Worm (Caenorhabditis elegans) whole organism, L2 larva: ENCODE measurements around the gene rabx-5.

ENCODE experiments used
- C34F6.9 ChIP-seq: fragments of 150-350 bp; optimal IDR thresholded peaks from 2 replicates; lab custom pipeline; 2014; ENCODE audit warnings: missing biosample characterization, missing genetic modification characterization
- F13H6.1 ChIP-seq: sonication (generic microtip); optimal IDR thresholded peaks from 2 replicates; lab custom pipeline; 2016; ENCODE audit warnings: missing genetic modification characterization, missing compliant biosample characterization
- R02D3.7 ChIP-seq: fragments of 150-350 bp; optimal IDR thresholded peaks from 2 replicates; lab custom pipeline; 2014; ENCODE audit warnings: missing biosample characterization, missing genetic modification characterization
- Y55F3AM.14 ChIP-seq: fragments of 200-800 bp; sonication (Bioruptor generic); optimal IDR thresholded peaks from 2 replicates; lab custom pipeline; 2018; ENCODE audit warnings: mild to moderate bottlenecking, missing genetic modification characterization, missing compliant biosample characterization
- ZK546.5 ChIP-seq: sonication (generic microtip); optimal IDR thresholded peaks from 2 replicates; lab custom pipeline; 2017; ENCODE audit warnings: missing biosample characterization, missing genetic modification characterization
- alr-1 ChIP-seq: fragments of 150-350 bp; optimal IDR thresholded peaks from 2 replicates; lab custom pipeline; 2014; ENCODE audit warnings: missing biosample characterization, missing genetic modification characterization
- aly-2 ChIP-seq: fragments of 150-350 bp; optimal IDR thresholded peaks from 2 replicates; lab custom pipeline; 2014; ENCODE audit warnings: missing biosample characterization, missing genetic modification characterization
- ama-1 ChIP-seq: fragments of 150-350 bp; optimal IDR thresholded peaks from 2 replicates; lab custom pipeline; 2018; ENCODE audit warnings: inconsistent platforms
- blmp-1 ChIP-seq: sonication (generic microtip); optimal IDR thresholded peaks from 2 replicates; lab custom pipeline; 2017; ENCODE audit warnings: missing genetic modification characterization, mild to moderate bottlenecking, missing compliant biosample characterization, antibody characterized with exemption, moderate library complexity; ENCODE audit not compliant: insufficient read depth
- ceh-16 ChIP-seq: fragments of 150-350 bp; optimal IDR thresholded peaks from 2 replicates; lab custom pipeline; 2014; ENCODE audit warnings: missing biosample characterization, missing genetic modification characterization
- ceh-82 ChIP-seq: fragments of 150-350 bp; optimal IDR thresholded peaks from 2 replicates; lab custom pipeline; 2014; ENCODE audit warnings: missing biosample characterization, missing genetic modification characterization
- crh-2 ChIP-seq: sonication (generic microtip); optimal IDR thresholded peaks from 2 replicates; lab custom pipeline; 2017; ENCODE audit warnings: missing biosample characterization, missing genetic modification characterization
- dmd-4 ChIP-seq: sonication (generic microtip); optimal IDR thresholded peaks from 2 replicates; lab custom pipeline; 2017; ENCODE audit warnings: missing biosample characterization, missing genetic modification characterization
- egl-27 ChIP-seq: sonication (generic microtip); optimal IDR thresholded peaks from 3 replicates; lab custom pipeline; 2017; ENCODE audit warnings: missing biosample characterization, missing genetic modification reagents, missing genetic modification characterization
- elt-1 ChIP-seq: fragments of 150-350 bp; optimal IDR thresholded peaks from 2 replicates; lab custom pipeline; 2014; ENCODE audit warnings: missing biosample characterization, missing genetic modification characterization
- elt-3 ChIP-seq: sonication (generic microtip); optimal IDR thresholded peaks from 2 replicates; lab custom pipeline; 2017; ENCODE audit warnings: missing biosample characterization, missing genetic modification characterization
- fos-1 ChIP-seq: fragments of 150-350 bp; optimal IDR thresholded peaks from 2 replicates; lab custom pipeline; 2014; ENCODE audit warnings: missing biosample characterization, missing genetic modification characterization
- gmeb-1 ChIP-seq: fragments of 150-350 bp; optimal IDR thresholded peaks from 2 replicates; lab custom pipeline; 2014; ENCODE audit warnings: missing biosample characterization, missing genetic modification characterization
- lin-13 ChIP-seq: fragments of 150-350 bp; optimal IDR thresholded peaks from 2 replicates; lab custom pipeline; 2014; ENCODE audit warnings: missing biosample characterization, missing genetic modification reagents, missing genetic modification characterization
- lin-39 ChIP-seq: fragments of 150-350 bp; optimal IDR thresholded peaks from 2 replicates; lab custom pipeline; 2014; ENCODE audit warnings: missing biosample characterization, missing genetic modification reagents, missing genetic modification characterization
- lsy-2 ChIP-seq, 2 experiments: fragments of 150-350 bp in 1 of 2; sonication (generic microtip) in 1 of 2; optimal IDR thresholded peaks; 2 replicates each; lab custom pipeline; 2014 to 2017; ENCODE audit warnings: missing biosample characterization in 2 of 2, missing genetic modification characterization in 2 of 2
- mab-5 ChIP-seq: fragments of 150-350 bp; optimal IDR thresholded peaks from 2 replicates; lab custom pipeline; 2014; ENCODE audit warnings: missing biosample characterization, missing genetic modification characterization
- mbf-1 ChIP-seq: sonication (generic microtip); optimal IDR thresholded peaks from 2 replicates; lab custom pipeline; 2017; ENCODE audit warnings: missing biosample characterization, missing genetic modification characterization
- mdl-1 ChIP-seq, 2 experiments: fragments of 150-350 bp in 1 of 2; sonication (generic microtip) in 1 of 2; optimal IDR thresholded peaks; 2 replicates each; lab custom pipeline; 2017; ENCODE audit warnings: missing biosample characterization in 2 of 2, missing genetic modification characterization in 2 of 2
- nhr-10 ChIP-seq: sonication (generic microtip); optimal IDR thresholded peaks from 2 replicates; lab custom pipeline; 2017; ENCODE audit warnings: missing biosample characterization, missing genetic modification characterization
- nhr-11 ChIP-seq: fragments of 150-350 bp; optimal IDR thresholded peaks from 2 replicates; lab custom pipeline; 2014; ENCODE audit warnings: missing biosample characterization, missing genetic modification characterization
- nhr-12 ChIP-seq: fragments of 150-350 bp; optimal IDR thresholded peaks from 2 replicates; lab custom pipeline; 2014; ENCODE audit warnings: missing biosample characterization, missing genetic modification characterization
- nhr-129 ChIP-seq: fragments of 150-350 bp; optimal IDR thresholded peaks from 2 replicates; lab custom pipeline; 2014; ENCODE audit warnings: missing biosample characterization, missing genetic modification characterization
- nhr-21 ChIP-seq: fragments of 150-350 bp; optimal IDR thresholded peaks from 2 replicates; lab custom pipeline; 2014; ENCODE audit warnings: missing biosample characterization, missing genetic modification characterization
- nhr-23 ChIP-seq: fragments of 150-350 bp; optimal IDR thresholded peaks from 2 replicates; lab custom pipeline; 2014; ENCODE audit warnings: missing biosample characterization, missing genetic modification reagents, missing genetic modification characterization
- nhr-237 ChIP-seq: fragments of 150-350 bp; optimal IDR thresholded peaks from 2 replicates; lab custom pipeline; 2014; ENCODE audit warnings: missing biosample characterization, missing genetic modification characterization
- nhr-6 ChIP-seq: fragments of 150-350 bp; optimal IDR thresholded peaks from 2 replicates; lab custom pipeline; 2014; ENCODE audit warnings: missing biosample characterization, missing genetic modification characterization
- nhr-77 ChIP-seq: fragments of 150-350 bp; optimal IDR thresholded peaks from 2 replicates; lab custom pipeline; 2014; ENCODE audit warnings: missing biosample characterization, missing genetic modification characterization
- peb-1 ChIP-seq: fragments of 150-350 bp; optimal IDR thresholded peaks from 2 replicates; lab custom pipeline; 2014; ENCODE audit warnings: missing biosample characterization, missing genetic modification characterization
- sem-4 ChIP-seq: fragments of 150-350 bp; optimal IDR thresholded peaks from 2 replicates; lab custom pipeline; 2014; ENCODE audit warnings: missing biosample characterization, missing genetic modification reagents, missing genetic modification characterization
- sma-3 ChIP-seq: sonication (generic microtip); optimal IDR thresholded peaks from 2 replicates; lab custom pipeline; 2016; ENCODE audit warnings: missing genetic modification reagents, missing genetic modification characterization, missing compliant biosample characterization
- sma-9 ChIP-seq, 2 experiments: fragments of 150-350 bp in 1 of 2; sonication (generic microtip) in 1 of 2; optimal IDR thresholded peaks; 2 replicates each; lab custom pipeline; 2014 to 2016; ENCODE audit warnings: missing genetic modification characterization in 2 of 2, mild to moderate bottlenecking in 1 of 2, missing biosample characterization in 1 of 2, missing compliant biosample characterization in 1 of 2, missing genetic modification reagents in 1 of 2, moderate library complexity in 1 of 2
- snpc-4 ChIP-seq: fragments of 150-350 bp; optimal IDR thresholded peaks from 2 replicates; lab custom pipeline; 2014; ENCODE audit warnings: missing biosample characterization, missing genetic modification characterization
- unc-39 ChIP-seq: fragments of 150-350 bp; optimal IDR thresholded peaks from 2 replicates; lab custom pipeline; 2014; ENCODE audit warnings: missing biosample characterization, missing genetic modification characterization
- unc-62 ChIP-seq: fragments of 150-350 bp; optimal IDR thresholded peaks from 2 replicates; lab custom pipeline; 2014; ENCODE audit warnings: missing biosample characterization, missing genetic modification reagents, missing genetic modification characterization
- zag-1 ChIP-seq: fragments of 150-350 bp; optimal IDR thresholded peaks from 2 replicates; lab custom pipeline; 2014; ENCODE audit warnings: missing biosample characterization, missing genetic modification characterization
- ztf-11 ChIP-seq: sonication (generic microtip); optimal IDR thresholded peaks from 2 replicates; lab custom pipeline; 2017; ENCODE audit warnings: missing biosample characterization, missing genetic modification characterization

rabx-5 gene

DNA sequence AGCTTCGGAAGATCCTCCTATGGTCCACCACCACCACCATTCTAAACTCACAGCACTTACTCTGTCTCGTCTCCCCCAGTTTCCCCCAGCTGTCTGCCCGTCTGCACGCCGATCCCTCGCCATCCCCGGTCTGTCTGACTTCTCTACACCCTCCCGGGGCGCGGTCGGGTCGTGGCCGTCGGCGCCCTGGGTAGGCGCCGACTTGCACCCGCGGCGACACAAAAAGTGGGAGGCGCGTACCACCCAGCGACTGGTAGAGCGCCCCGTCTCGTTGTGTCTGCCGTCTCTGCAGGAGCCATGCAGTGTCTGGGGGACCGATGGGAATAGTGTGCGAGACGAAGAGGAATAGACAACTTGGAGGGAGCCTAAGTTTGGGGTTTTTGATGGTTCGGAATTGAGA lies 28.9 kb downstream of the rabx-5 start (continued):
- TF ChIP-seq Y55F3AM.14 (GFP tag; lab: Kevin White, UChicago) (peak; percentile 93), unc-39 (no peak), lin-13 (GFP tag; lab: Kevin White, UChicago) (peak; percentile 86), C34F6.9 (tag; lab: Kevin White, UChicago) (peak; percentile 85), sem-4 (tag; lab: Kevin White, UChicago) (peak; percentile 87), snpc-4 (peak; percentile 67), nhr-77 (tag; lab: Kevin White, UChicago) (no peak), lsy-2 (tag; optimal IDR thresholded peaks at IDR 0.05; lab: Kevin White, UChicago) (peak; percentile 64 to 88), nhr-10 (tag; lab: Kevin White, UChicago) (peak; percentile 4), unc-62 (GFP tag; lab: Kevin White, UChicago) (peak; percentile 67), nhr-237 (tag; lab: Kevin White, UChicago) (no peak), mab-5 (tag; lab: Kevin White, UChicago) (peak; percentile 90), ZK546.5 (tag; lab: Kevin White, UChicago) (peak; percentile 17), mdl-1 (tag; optimal IDR thresholded peaks at IDR 0.05; lab: Kevin White, UChicago) (peak; percentile 71 to 87), elt-3 (no peak), aly-2 (tag; lab: Kevin White, UChicago) (no peak), alr-1 (tag; lab: Kevin White, UChicago) (no peak), nhr-6 (tag; lab: Kevin White, UChicago) (peak; percentile 54), crh-2 (tag; lab: Kevin White, UChicago) (peak; percentile 86), nhr-129 (tag; lab: Kevin White, UChicago) (peak; percentile 86), ceh-82 (tag; lab: Kevin White, UChicago) (peak; percentile 83), nhr-11 (tag; lab: Kevin White, UChicago) (no peak), ama-1 (no peak)

DNA sequence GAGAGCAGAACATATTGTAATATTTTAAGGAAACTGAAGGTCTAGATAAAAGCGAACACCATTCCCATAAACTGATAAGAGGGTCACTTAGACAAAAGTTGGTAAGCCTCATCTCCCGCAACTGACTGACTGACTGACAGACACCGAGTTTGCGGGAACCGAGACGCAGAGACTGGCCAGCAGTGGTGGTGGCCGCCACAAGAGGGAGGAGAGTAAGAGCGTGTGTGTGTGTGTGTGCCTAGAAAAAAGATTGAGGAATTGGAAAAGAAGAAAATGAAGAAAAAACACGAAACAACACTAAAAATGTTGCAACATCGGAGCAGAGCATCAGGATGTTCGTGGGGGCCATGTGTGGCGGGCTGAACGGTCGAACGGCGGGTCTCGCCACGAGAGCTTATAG lies 29.4 kb downstream of the rabx-5 start:
- TF ChIP-seq nhr-12 (tag; lab: Kevin White, UChicago) = no peak
- no peak for TF ChIP-seq ZK546.5 (tag; lab: Kevin White, UChicago)
- TF ChIP-seq sma-9 (GFP tag; optimal IDR thresholded peaks at IDR 0.05; lab: Kevin White, UChicago) = no peak
- no peak for TF ChIP-seq sma-9 (tag; optimal IDR thresholded peaks at IDR 0.05; lab: Kevin White, UChicago)
- peak; percentile 32 for TF ChIP-seq fos-1 (tag; lab: Kevin White, UChicago)
- TF ChIP-seq mdl-1 (tag; optimal IDR thresholded peaks at IDR 0.05; lab: Kevin White, UChicago) = no peak
- no peak for TF ChIP-seq blmp-1 (tag; lab: Kevin White, UChicago)
- no peak for TF ChIP-seq nhr-237 (tag; lab: Kevin White, UChicago)
- no peak for TF ChIP-seq mbf-1
- TF ChIP-seq zag-1 (tag; lab: Kevin White, UChicago) = peak; percentile 17
- TF ChIP-seq unc-39 = no peak
- no peak for TF ChIP-seq ama-1
- peak; percentile 57 for TF ChIP-seq Y55F3AM.14 (GFP tag; lab: Kevin White, UChicago)
- TF ChIP-seq nhr-11 (tag; lab: Kevin White, UChicago) = no peak
- no peak for TF ChIP-seq aly-2 (tag; lab: Kevin White, UChicago)
- TF ChIP-seq lin-13 (GFP tag; lab: Kevin White, UChicago) = no peak
- no peak for TF ChIP-seq egl-27 (tag; lab: Kevin White, UChicago)
- no peak for TF ChIP-seq ceh-16 (tag; lab: Kevin White, UChicago)

DNA sequence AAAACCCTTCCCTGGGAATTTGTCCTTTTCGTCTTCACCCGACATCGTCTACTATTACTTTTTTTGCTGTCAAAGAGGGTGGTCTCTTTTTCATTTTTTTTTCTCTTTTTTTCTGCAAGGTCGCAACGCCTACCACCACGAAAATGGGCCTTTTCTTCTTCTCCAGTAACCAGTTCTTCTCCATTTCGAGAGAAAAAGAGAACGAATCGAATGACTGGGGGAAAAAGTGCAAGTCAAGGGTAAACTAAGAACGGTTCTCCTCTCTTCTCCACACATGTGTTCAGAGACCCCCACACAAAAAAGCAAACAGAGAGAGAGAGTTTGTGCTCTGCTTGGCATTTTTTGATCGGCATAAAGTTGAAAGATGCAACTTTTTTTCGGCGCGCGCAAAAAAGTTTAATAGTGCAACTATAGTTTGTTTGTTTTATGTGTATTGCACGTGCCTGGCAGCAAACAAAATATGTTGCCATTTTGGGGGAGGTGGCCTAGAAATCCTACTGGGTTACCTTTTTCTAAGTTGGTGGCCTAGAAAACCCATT lies 31.4 kb downstream of the rabx-5 start:
- TF ChIP-seq snpc-4 = no peak
- peak; percentile 32 for TF ChIP-seq nhr-129 (tag; lab: Kevin White, UChicago)
- no peak for TF ChIP-seq alr-1 (tag; lab: Kevin White, UChicago)
- no peak for TF ChIP-seq peb-1
- no peak for TF ChIP-seq crh-2 (tag; lab: Kevin White, UChicago)
- TF ChIP-seq R02D3.7 (tag; lab: Kevin White, UChicago) = no peak
- TF ChIP-seq dmd-4 (tag; lab: Kevin White, UChicago) = no peak
- peak; percentile 41 for TF ChIP-seq sma-9 (GFP tag; optimal IDR thresholded peaks at IDR 0.05; lab: Kevin White, UChicago)
- no peak for TF ChIP-seq sma-9 (tag; optimal IDR thresholded peaks at IDR 0.05; lab: Kevin White, UChicago)
- TF ChIP-seq elt-1 (tag; lab: Kevin White, UChicago) = no peak
- TF ChIP-seq lin-39 = no peak
- TF ChIP-seq gmeb-1 = no peak
- TF ChIP-seq fos-1 (tag; lab: Kevin White, UChicago) = peak; percentile 33
- no peak for TF ChIP-seq nhr-10 (tag; lab: Kevin White, UChicago)
- TF ChIP-seq ama-1 = no peak
- TF ChIP-seq lin-13 (GFP tag; lab: Kevin White, UChicago) = no peak
- TF ChIP-seq nhr-21 (tag; lab: Kevin White, UChicago) = no peak
- TF ChIP-seq egl-27 (tag; lab: Kevin White, UChicago) = peak; percentile 32
- no peak for TF ChIP-seq sma-3 (GFP tag; lab: Kevin White, UChicago)
- no peak for TF ChIP-seq ZK546.5 (tag; lab: Kevin White, UChicago)
- no peak for TF ChIP-seq ztf-11 (tag; lab: Kevin White, UChicago)
- peak; percentile 44 for TF ChIP-seq blmp-1 (tag; lab: Kevin White, UChicago)
- no peak for TF ChIP-seq mdl-1 (tag; optimal IDR thresholded peaks at IDR 0.05; lab: Kevin White, UChicago)
- TF ChIP-seq nhr-23 (tag; lab: Kevin White, UChicago) = no peak
- TF ChIP-seq F13H6.1 (tag; lab: Kevin White, UChicago) = peak; percentile 82
- no peak for TF ChIP-seq mbf-1
